Worm (Caenorhabditis elegans) whole organism, midembryonic: ENCODE results near the gene snt-1.

ENCODE experiments used
- T22C8.4 ChIP-seq: fragments of 200-800 bp; sonication (Bioruptor generic); IDR thresholded peaks from 2 replicates; pipeline ENCODE4 v1.3.6; 2022; ENCODE audit warnings: missing genetic modification characterization, missing compliant biosample characterization
- cog-1 ChIP-seq: sonication (generic microtip); optimal IDR thresholded peaks from 2 replicates; lab custom pipeline; 2016; ENCODE audit warnings: missing genetic modification characterization, missing compliant biosample characterization
- flt-1 ChIP-seq: fragments of 200-800 bp; sonication (Bioruptor generic); IDR thresholded peaks from 2 replicates; pipeline ENCODE4 v1.3.6; 2022; ENCODE audit warnings: missing genetic modification characterization, missing compliant biosample characterization
- klf-2 ChIP-seq: fragments of 200-800 bp; sonication (Bioruptor generic); conservative IDR thresholded peaks from 2 replicates; pipeline ENCODE4 v1.3.6; 2022; ENCODE audit warnings: missing genetic modification reagents, missing genetic modification characterization, missing compliant biosample characterization
- med-1 ChIP-seq: sonication (generic microtip); optimal IDR thresholded peaks from 2 replicates; lab custom pipeline; 2017; ENCODE audit warnings: missing genetic modification characterization, mild to moderate bottlenecking, missing compliant biosample characterization, antibody characterized with exemption, missing genetic modification reagents; ENCODE audit not compliant: insufficient read depth
- ref-1 ChIP-seq: fragments of 200-800 bp; sonication (Bioruptor generic); conservative IDR thresholded peaks from 2 replicates; pipeline ENCODE4 v1.3.6; 2022; ENCODE audit warnings: missing genetic modification reagents, missing genetic modification characterization, missing compliant biosample characterization
- tab-1 ChIP-seq: fragments of 200-800 bp; sonication (Bioruptor generic); IDR thresholded peaks from 2 replicates; pipeline ENCODE4 v1.3.6; 2022; ENCODE audit warnings: missing genetic modification characterization, missing compliant biosample characterization
- ztf-29 ChIP-seq: fragments of 200-800 bp; sonication (Bioruptor generic); IDR thresholded peaks from 2 replicates; pipeline ENCODE4 v1.3.6; 2022; ENCODE audit warnings: missing genetic modification reagents, missing genetic modification characterization, missing compliant biosample characterization

DNA sequence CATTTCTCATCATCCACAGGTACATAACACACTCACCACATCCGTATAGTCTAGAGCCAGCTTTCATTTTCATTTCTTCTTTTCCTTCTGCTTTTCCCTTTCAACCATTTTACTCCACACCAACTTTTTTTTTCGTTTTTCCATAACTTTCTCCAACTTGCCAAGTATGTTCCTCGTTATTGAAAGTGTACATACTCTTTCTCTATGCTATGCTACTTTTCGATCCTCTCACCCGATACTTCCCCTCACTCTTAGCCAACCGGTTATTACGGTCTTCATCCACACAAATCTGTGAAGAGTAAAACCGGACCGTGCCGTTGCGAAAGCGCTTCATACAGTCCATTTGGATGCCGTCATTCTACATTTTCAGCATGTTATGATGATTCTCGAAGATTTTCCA, 18.9 kb upstream of the snt-1 start, which contains the start of gene T13C2.2:
- TF ChIP-seq klf-2 (GFP tag; lab: Robert Waterston, UW) (no peak), flt-1 (GFP tag; lab: Robert Waterston, UW) (no peak), cog-1 (no peak), tab-1 (no peak), ztf-29 (GFP tag; lab: Robert Waterston, UW) (no peak), med-1 (GFP tag; lab: Kevin White, UChicago) (no peak), ref-1 (GFP tag; lab: Robert Waterston, UW) (no peak), T22C8.4 (GFP tag; lab: Robert Waterston, UW) (no peak)
